Fruit fly (Drosophila melanogaster) whole organism, pupa: Measurements from ENCODE around the gene eIF5B.

ENCODE experiments used
- CG10348 ChIP-seq: fragments of 200-800 bp; sonication (Bioruptor generic); IDR thresholded peaks from 2 replicates; pipeline ENCODE4 v1.3.6; 2022; ENCODE audit warnings: missing biosample characterization, missing genetic modification characterization
- CG12605 ChIP-seq: fragments of 200-800 bp; sonication (Bioruptor generic); IDR thresholded peaks from 2 replicates; pipeline ENCODE4 v1.3.6; 2022; ENCODE audit warnings: missing biosample characterization, missing genetic modification characterization
- CG13204 ChIP-seq: fragments of 200-800 bp; sonication (Bioruptor generic); optimal IDR thresholded peaks from 2 replicates; lab custom pipeline; 2018; ENCODE audit warnings: missing biosample characterization, mild to moderate bottlenecking, missing genetic modification characterization, moderate library complexity
- CG14655 ChIP-seq: fragments of 200-800 bp; sonication (Bioruptor generic); optimal IDR thresholded peaks from 3 replicates; lab custom pipeline; 2017; ENCODE audit warnings: mild to moderate bottlenecking, missing biosample characterization, missing genetic modification reagents, missing genetic modification characterization
- CG15710 ChIP-seq: fragments of 200-800 bp; sonication (Bioruptor generic); optimal IDR thresholded peaks from 2 replicates; lab custom pipeline; 2018; ENCODE audit warnings: missing biosample characterization, mild to moderate bottlenecking, missing genetic modification characterization, moderate library complexity
- CG17806 ChIP-seq: fragments of 200-800 bp; sonication (Bioruptor generic); optimal IDR thresholded peaks from 2 replicates; lab custom pipeline; 2018; ENCODE audit warnings: missing biosample characterization, mild to moderate bottlenecking, missing genetic modification characterization, moderate library complexity
- CG32121 ChIP-seq: fragments of 200-800 bp; sonication (Bioruptor generic); IDR thresholded peaks from 2 replicates; pipeline ENCODE4 v1.3.6; 2022; ENCODE audit warnings: missing biosample characterization, missing genetic modification characterization
- CG34367 ChIP-seq: fragments of 200-800 bp; sonication (Bioruptor generic); optimal IDR thresholded peaks from 2 replicates; lab custom pipeline; 2018; ENCODE audit warnings: missing biosample characterization, mild to moderate bottlenecking, missing genetic modification characterization
- CG4496 ChIP-seq: fragments of 200-800 bp; sonication (Bioruptor generic); IDR thresholded peaks from 3 replicates; pipeline ENCODE4 v1.3.6; 2022; ENCODE audit warnings: missing biosample characterization, missing genetic modification characterization
- CG8159 ChIP-seq: fragments of 200-800 bp; sonication (Bioruptor generic); optimal IDR thresholded peaks from 3 replicates; lab custom pipeline; 2018; ENCODE audit warnings: missing biosample characterization, mild to moderate bottlenecking, missing genetic modification characterization, moderate library complexity
- CG8301 ChIP-seq: fragments of 200-800 bp; sonication (Bioruptor generic); optimal IDR thresholded peaks from 2 replicates; lab custom pipeline; 2018; ENCODE audit warnings: missing biosample characterization, mild to moderate bottlenecking, missing genetic modification characterization
- CG9948 ChIP-seq: fragments of 200-800 bp; sonication (Bioruptor generic); optimal IDR thresholded peaks from 2 replicates; lab custom pipeline; 2018; ENCODE audit warnings: missing biosample characterization, mild to moderate bottlenecking, missing genetic modification characterization, moderate library complexity
- D1 ChIP-seq: fragments of 200-800 bp; sonication (Bioruptor generic); optimal IDR thresholded peaks from 2 replicates; lab custom pipeline; 2018; ENCODE audit warnings: missing biosample characterization, mild to moderate bottlenecking, missing genetic modification characterization, moderate library complexity
- EcR ChIP-seq: fragments of 200-800 bp; sonication (Bioruptor generic); optimal IDR thresholded peaks from 3 replicates; lab custom pipeline; 2019; ENCODE audit warnings: missing biosample characterization, missing genetic modification characterization, mild to moderate bottlenecking, moderate library complexity, missing genetic modification reagents
- Ets98B ChIP-seq: fragments of 200-800 bp; sonication (Bioruptor generic); IDR thresholded peaks from 2 replicates; pipeline ENCODE4 v1.3.6; 2022; ENCODE audit warnings: missing biosample characterization, missing genetic modification characterization
- Pif1A ChIP-seq: fragments of 200-800 bp; sonication (Bioruptor generic); optimal IDR thresholded peaks from 3 replicates; lab custom pipeline; 2016; ENCODE audit warnings: missing biosample characterization, missing genetic modification characterization
- Pif1B ChIP-seq: fragments of 200-800 bp; sonication (Bioruptor generic); optimal IDR thresholded peaks from 3 replicates; lab custom pipeline; 2016; ENCODE audit warnings: missing biosample characterization, missing genetic modification characterization
- Snoo ChIP-seq: fragments of 200-800 bp; sonication (Bioruptor generic); optimal IDR thresholded peaks from 3 replicates; lab custom pipeline; 2017; ENCODE audit warnings: missing biosample characterization, mild to moderate bottlenecking, missing genetic modification characterization, inconsistent platforms
- fd96Ca ChIP-seq: fragments of 200-800 bp; sonication (Bioruptor generic); IDR thresholded peaks from 3 replicates; pipeline ENCODE4 v1.3.6; 2022; ENCODE audit warnings: missing biosample characterization, missing genetic modification characterization
- gl ChIP-seq: fragments of 200-800 bp; sonication (Bioruptor generic); optimal IDR thresholded peaks from 2 replicates; lab custom pipeline; 2018; ENCODE audit warnings: missing biosample characterization, mild to moderate bottlenecking, missing genetic modification characterization
- rn ChIP-seq: fragments of 200-800 bp; sonication (Bioruptor generic); IDR thresholded peaks from 2 replicates; pipeline ENCODE4 v1.3.6; 2022; ENCODE audit warnings: missing biosample characterization, missing genetic modification characterization

eIF5B gene

DNA sequence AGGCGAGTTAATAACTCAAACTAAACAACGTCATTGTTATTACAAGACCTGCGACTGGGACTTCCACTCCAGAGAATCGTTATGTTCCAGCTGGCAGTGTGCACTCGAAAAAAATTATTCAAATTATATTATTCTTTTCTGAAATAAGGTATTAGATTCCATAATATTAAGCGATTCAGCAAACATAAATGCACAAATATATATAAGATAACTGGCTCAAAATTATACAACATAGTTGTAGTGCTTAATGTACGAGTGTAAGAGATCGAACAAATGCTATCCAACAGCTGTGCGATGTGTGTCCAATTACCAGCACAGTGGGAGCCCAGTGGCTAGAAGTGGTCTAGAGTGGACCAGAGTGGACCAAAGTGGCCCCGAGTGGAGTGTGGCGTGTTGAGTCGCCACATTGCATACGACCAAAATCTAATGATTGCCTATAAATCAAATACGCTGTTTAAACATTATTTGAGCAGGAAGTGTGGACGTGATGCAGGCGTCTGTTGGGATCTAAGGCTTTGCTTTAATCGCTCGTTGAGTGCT, 16.5 kb downstream of the eIF5B start:
- TF ChIP-seq Pif1B (GFP tag; lab: Kevin White, UChicago) (peak; percentile 53), EcR (GFP tag; lab: Kevin White, UChicago) (no peak), fd96Ca (GFP tag; lab: Robert Waterston, UW) (0 out of 3 replicates have a peak, but pooled peaks have one; percentile 11), CG17806 (tag; lab: Kevin White, UChicago) (peak; percentile 80), CG34367 (peak; percentile 69), D1 (tag; lab: Kevin White, UChicago) (peak; percentile 20), CG9948 (tag; lab: Kevin White, UChicago) (peak; percentile 78), CG32121 (GFP tag; lab: Robert Waterston, UW) (no peak), CG13204 (GFP tag; lab: Kevin White, UChicago) (no peak), CG10348 (GFP tag; lab: Robert Waterston, UW) (no peak), CG12605 (GFP tag; lab: Robert Waterston, UW) (peak; percentile 46; the same call in 1 of the 2 replicates), Ets98B (GFP tag; lab: Robert Waterston, UW) (peak; percentile 32; the same call in 1 of the 2 replicates), gl (peak; percentile 7), CG15710 (tag; lab: Kevin White, UChicago) (peak; percentile 67), CG8159 (tag; lab: Kevin White, UChicago) (peak; percentile 93), Pif1A (GFP tag; lab: Kevin White, UChicago) (peak; percentile 70), Snoo (tag; lab: Kevin White, UChicago) (no peak), CG14655 (GFP tag; lab: Kevin White, UChicago) (peak; percentile 84), CG4496 (GFP tag; lab: Robert Waterston, UW) (no peak), rn (0 out of 2 replicates have a peak, but pooled peaks have one; percentile 33), CG8301 (tag; lab: Kevin White, UChicago) (peak; percentile 82)

DNA sequence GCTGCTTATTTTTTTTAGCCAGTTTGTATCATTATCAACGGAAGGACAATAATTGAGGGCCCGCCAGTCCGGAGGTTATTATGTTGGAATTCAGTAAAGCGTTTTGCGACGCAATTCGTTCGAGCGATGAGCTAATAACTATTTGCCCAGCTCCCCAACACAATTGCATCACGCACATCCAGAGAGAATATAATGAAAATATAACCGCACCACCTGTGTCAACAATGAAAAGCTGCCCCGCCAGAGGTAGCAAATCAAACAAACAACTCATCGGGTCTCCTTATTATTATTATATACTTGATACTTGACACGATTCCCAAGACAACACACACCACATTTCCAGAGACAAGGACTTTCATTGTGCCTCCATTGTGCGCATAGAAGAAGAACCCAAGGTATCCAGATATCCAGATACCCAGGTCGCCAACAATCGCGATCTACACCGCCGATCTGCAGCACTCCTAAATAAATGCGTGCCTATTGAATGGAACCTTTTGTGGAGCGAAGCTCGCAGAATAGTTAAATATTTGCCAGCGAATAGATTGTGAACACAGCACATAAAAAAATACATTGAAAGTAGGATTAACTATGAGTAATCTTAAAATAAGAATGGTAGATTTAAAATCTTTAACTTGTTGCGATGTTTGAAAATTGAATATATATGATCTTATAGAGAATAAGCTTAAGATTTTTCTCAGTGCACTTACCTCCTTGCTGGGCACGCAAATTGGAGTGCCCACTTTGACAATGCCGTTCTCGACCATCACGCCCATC, 17.8 kb downstream of the eIF5B start:
- TF ChIP-seq CG8301 (tag; lab: Kevin White, UChicago): peak; percentile 39
- peak; percentile 26 for TF ChIP-seq CG34367
- no peak for TF ChIP-seq Ets98B (GFP tag; lab: Robert Waterston, UW)
- no peak for TF ChIP-seq rn
- peak; percentile 30 for TF ChIP-seq CG15710 (tag; lab: Kevin White, UChicago)
- no peak for TF ChIP-seq Snoo (tag; lab: Kevin White, UChicago)
- TF ChIP-seq CG9948 (tag; lab: Kevin White, UChicago): peak; percentile 48
- no peak for TF ChIP-seq CG10348 (GFP tag; lab: Robert Waterston, UW)
- no peak for TF ChIP-seq CG32121 (GFP tag; lab: Robert Waterston, UW)
- TF ChIP-seq Pif1B (GFP tag; lab: Kevin White, UChicago): no peak
- TF ChIP-seq CG4496 (GFP tag; lab: Robert Waterston, UW): no peak
- TF ChIP-seq CG14655 (GFP tag; lab: Kevin White, UChicago): peak; percentile 55
- TF ChIP-seq EcR (GFP tag; lab: Kevin White, UChicago): no peak
- no peak for TF ChIP-seq D1 (tag; lab: Kevin White, UChicago)
- TF ChIP-seq CG8159 (tag; lab: Kevin White, UChicago): peak; percentile 54
- no peak for TF ChIP-seq fd96Ca (GFP tag; lab: Robert Waterston, UW)
- TF ChIP-seq Pif1A (GFP tag; lab: Kevin White, UChicago): peak; percentile 49
- peak; percentile 66 for TF ChIP-seq CG17806 (tag; lab: Kevin White, UChicago)
- no peak for TF ChIP-seq gl
- no peak for TF ChIP-seq CG13204 (GFP tag; lab: Kevin White, UChicago)
- TF ChIP-seq CG12605 (GFP tag; lab: Robert Waterston, UW): 0 out of 2 replicates have a peak, but pooled peaks have one; percentile 18

DNA sequence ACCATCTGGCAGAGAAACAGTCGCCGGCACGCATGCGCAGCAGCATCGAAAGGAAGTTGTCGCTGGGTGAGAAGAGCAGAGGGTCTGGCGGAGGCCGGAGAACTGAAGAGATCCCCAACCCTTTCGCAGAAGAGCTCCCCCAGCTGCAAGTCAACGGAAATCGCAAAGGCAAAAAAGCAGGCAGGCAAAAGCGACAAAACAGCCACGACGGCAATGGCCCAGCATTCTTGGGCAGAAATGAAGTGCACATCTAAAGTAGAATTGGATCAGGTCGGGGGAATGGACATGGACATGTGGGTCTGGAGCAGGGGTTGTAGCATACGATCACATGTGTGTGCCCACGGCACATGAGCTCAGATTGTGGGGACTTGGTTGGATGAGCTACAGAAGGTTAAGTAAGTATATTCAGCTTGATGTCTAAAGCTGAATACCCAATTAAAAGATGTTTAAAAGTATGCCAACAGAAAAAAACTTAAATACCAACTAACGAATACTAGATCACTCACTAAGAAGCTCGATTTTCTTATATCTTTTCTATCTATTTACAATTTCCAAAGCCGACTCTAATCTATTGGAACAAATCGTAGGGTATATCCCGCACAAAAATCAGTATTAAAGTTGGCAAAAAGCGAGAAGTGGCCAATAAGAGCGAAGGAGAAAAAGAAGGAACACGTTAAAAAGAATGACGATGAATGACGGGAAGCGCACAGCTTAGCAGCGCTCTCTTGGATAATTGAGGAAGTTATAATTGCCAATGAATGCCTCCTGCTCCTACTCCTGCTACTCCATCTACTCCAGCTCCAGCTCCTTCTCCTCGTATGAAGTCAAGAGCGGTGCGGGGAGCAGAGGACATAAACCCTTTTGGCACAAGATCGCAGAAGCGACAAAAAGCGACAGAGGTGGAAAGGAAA, 18.8 kb downstream of the eIF5B start:
- TF ChIP-seq fd96Ca (GFP tag; lab: Robert Waterston, UW): no peak
- TF ChIP-seq CG8159 (tag; lab: Kevin White, UChicago): peak; percentile 81
- TF ChIP-seq CG13204 (GFP tag; lab: Kevin White, UChicago): peak; percentile 66
- TF ChIP-seq CG14655 (GFP tag; lab: Kevin White, UChicago): peak; percentile 40
- TF ChIP-seq CG9948 (tag; lab: Kevin White, UChicago): peak; percentile 57
- peak; percentile 67 for TF ChIP-seq CG34367
- no peak for TF ChIP-seq CG10348 (GFP tag; lab: Robert Waterston, UW)
- TF ChIP-seq CG17806 (tag; lab: Kevin White, UChicago): peak; percentile 85
- TF ChIP-seq D1 (tag; lab: Kevin White, UChicago): no peak
- no peak for TF ChIP-seq rn
- no peak for TF ChIP-seq CG8301 (tag; lab: Kevin White, UChicago)
- TF ChIP-seq Pif1B (GFP tag; lab: Kevin White, UChicago): no peak
- no peak for TF ChIP-seq Ets98B (GFP tag; lab: Robert Waterston, UW)
- TF ChIP-seq gl: peak; percentile 52
- TF ChIP-seq Snoo (tag; lab: Kevin White, UChicago): no peak
- TF ChIP-seq Pif1A (GFP tag; lab: Kevin White, UChicago): peak; percentile 37
- no peak for TF ChIP-seq CG4496 (GFP tag; lab: Robert Waterston, UW)
- TF ChIP-seq CG32121 (GFP tag; lab: Robert Waterston, UW): no peak
- TF ChIP-seq CG12605 (GFP tag; lab: Robert Waterston, UW): no peak
- peak; percentile 71 for TF ChIP-seq CG15710 (tag; lab: Kevin White, UChicago)
- peak; percentile 68 for TF ChIP-seq EcR (GFP tag; lab: Kevin White, UChicago)
